Fruit fly (Drosophila melanogaster) whole organism, wandering third instar larva: ENCODE results near the gene Ugt304A1.

Source experiments
- Abd-B ChIP-seq: fragments of >200 bp; optimal IDR thresholded peaks from 2 replicates; lab custom pipeline; 2017; ENCODE audit warnings: missing biosample characterization, missing genetic modification characterization
- CG32264 ChIP-seq: fragments of 200-800 bp; sonication (Bioruptor generic); optimal IDR thresholded peaks from 2 replicates; lab custom pipeline; 2016; ENCODE audit warnings: missing biosample characterization, missing genetic modification characterization
- CG9705 ChIP-seq: fragments of 200-800 bp; sonication (Bioruptor generic); optimal IDR thresholded peaks from 2 replicates; lab custom pipeline; 2018; ENCODE audit warnings: missing biosample characterization, mild to moderate bottlenecking, missing genetic modification characterization
- CrebA ChIP-seq: fragments of 200-800 bp; sonication (Bioruptor generic); optimal IDR thresholded peaks from 2 replicates; lab custom pipeline; 2016; ENCODE audit warnings: missing biosample characterization, mild to moderate bottlenecking, missing genetic modification characterization, borderline replicate concordance
- Dfd ChIP-seq: fragments of >200 bp; optimal IDR thresholded peaks from 2 replicates; lab custom pipeline; 2017; ENCODE audit warnings: missing biosample characterization, missing genetic modification characterization
- Dif ChIP-seq: fragments of 200-275, 200-300 bp; sonication (Bioruptor generic); optimal IDR thresholded peaks from 2 replicates; lab custom pipeline; 2018; ENCODE audit warnings: missing biosample characterization, missing genetic modification characterization; ENCODE audit not compliant: partially characterized antibody
- GATAd ChIP-seq: sonication (Bioruptor generic); optimal IDR thresholded peaks from 2 replicates; lab custom pipeline; 2016; ENCODE audit warnings: missing biosample characterization, missing genetic modification characterization
- HLH106 ChIP-seq: fragments of 200-800 bp; optimal IDR thresholded peaks from 3 replicates; lab custom pipeline; 2019; ENCODE audit warnings: missing biosample characterization, mild to moderate bottlenecking, missing genetic modification characterization, moderate library complexity
- Hnf4 ChIP-seq: fragments of 200-800 bp; sonication (Bioruptor generic); optimal IDR thresholded peaks from 2 replicates; lab custom pipeline; 2016; ENCODE audit warnings: missing biosample characterization, mild to moderate bottlenecking, missing genetic modification characterization
- Hr78 ChIP-seq: fragments of >200 bp; optimal IDR thresholded peaks from 2 replicates; lab custom pipeline; 2017; ENCODE audit warnings: missing biosample characterization, missing genetic modification characterization
- Hr83 ChIP-seq: fragments of 200-300 bp; sonication (Bioruptor generic); optimal IDR thresholded peaks from 2 replicates; lab custom pipeline; 2016; ENCODE audit warnings: missing biosample characterization, mild to moderate bottlenecking, missing genetic modification characterization, moderate library complexity; ENCODE audit not compliant: poor library complexity, severe bottlenecking
- Jra ChIP-seq: sonication (Bioruptor generic); optimal IDR thresholded peaks from 2 replicates; lab custom pipeline; 2016; ENCODE audit warnings: missing biosample characterization, missing genetic modification characterization
- Mio ChIP-seq: sonication (Bioruptor generic); optimal IDR thresholded peaks from 2 replicates; lab custom pipeline; 2016; ENCODE audit warnings: missing biosample characterization, missing genetic modification characterization
- Myc ChIP-seq: fragments of >200 bp; optimal IDR thresholded peaks from 2 replicates; lab custom pipeline; 2017
- N ChIP-seq: fragments of >200 bp; optimal IDR thresholded peaks from 2 replicates; lab custom pipeline; 2018; ENCODE audit warnings: missing biosample characterization, missing external identifiers, missing genetic modification characterization
- OdsH ChIP-seq: fragments of 200-800 bp; sonication (Bioruptor generic); optimal IDR thresholded peaks from 2 replicates; lab custom pipeline; 2016; ENCODE audit warnings: missing biosample characterization, mild to moderate bottlenecking, missing genetic modification characterization
- Rel ChIP-seq, 2 experiments: fragments of 200-800 bp; sonication (Bioruptor generic) in 1 of 2; optimal IDR thresholded peaks; 2 replicates in 1 of 2; 3 replicates in 1 of 2; lab custom pipeline; 2016 to 2019; ENCODE audit warnings: mild to moderate bottlenecking in 2 of 2, missing biosample characterization in 2 of 2, missing genetic modification characterization in 2 of 2, moderate library complexity in 1 of 2
- Sp1 ChIP-seq: fragments of 200-800 bp; sonication (Bioruptor generic); optimal IDR thresholded peaks from 3 replicates; lab custom pipeline; 2019; ENCODE audit warnings: missing biosample characterization, mild to moderate bottlenecking, missing genetic modification characterization, moderate library complexity
- Vsx2 ChIP-seq: fragments of 200-300, 225-300 bp; sonication (Bioruptor generic); optimal IDR thresholded peaks from 2 replicates; lab custom pipeline; 2018; ENCODE audit warnings: missing biosample characterization, missing genetic modification characterization; ENCODE audit not compliant: partially characterized antibody
- br ChIP-seq: fragments of 200-800 bp; sonication (Bioruptor generic); optimal IDR thresholded peaks from 2 replicates; lab custom pipeline; 2016; ENCODE audit warnings: missing biosample characterization, missing genetic modification characterization
- brk ChIP-seq: fragments of 200-800 bp; sonication (Bioruptor generic); optimal IDR thresholded peaks from 2 replicates; lab custom pipeline; 2016; ENCODE audit warnings: missing biosample characterization, mild to moderate bottlenecking, missing genetic modification characterization
- dl ChIP-seq, 2 experiments: fragments of 175-275, 200-275 bp in 1 of 2; fragments of 200-275 bp in 1 of 2; sonication (Bioruptor generic); optimal IDR thresholded peaks; lab custom pipeline; 2018; ENCODE audit warnings: mild to moderate bottlenecking in 2 of 2, missing biosample characterization in 2 of 2, missing genetic modification characterization in 2 of 2, moderate library complexity in 2 of 2; ENCODE audit not compliant: partially characterized antibody in 2 of 2, insufficient read depth in 1 of 2
- dmrt93B ChIP-seq: fragments of 200-800 bp; sonication (Bioruptor generic); optimal IDR thresholded peaks from 2 replicates; lab custom pipeline; 2018; ENCODE audit warnings: missing biosample characterization, mild to moderate bottlenecking, missing genetic modification characterization
- dsf ChIP-seq: sonication (Bioruptor generic); optimal IDR thresholded peaks from 2 replicates; lab custom pipeline; 2016; ENCODE audit warnings: missing biosample characterization, missing genetic modification characterization, borderline replicate concordance
- ey ChIP-seq: fragments of 200-800 bp; sonication (Bioruptor generic); optimal IDR thresholded peaks from 2 replicates; lab custom pipeline; 2016; ENCODE audit warnings: missing biosample characterization, missing genetic modification characterization
- foxo ChIP-seq, 2 experiments: fragments of 200-800 bp; sonication (Bioruptor generic); optimal IDR thresholded peaks; 2 replicates in 1 of 2; 3 replicates in 1 of 2; lab custom pipeline; 2016 to 2017; ENCODE audit warnings: missing biosample characterization in 2 of 2, missing genetic modification characterization in 2 of 2
- fru ChIP-seq: fragments of 200-800 bp; sonication (Bioruptor generic); optimal IDR thresholded peaks from 3 replicates; lab custom pipeline; 2016; ENCODE audit warnings: missing biosample characterization, mild to moderate bottlenecking, missing genetic modification characterization
- h ChIP-seq: fragments of 200-800 bp; sonication (Bioruptor generic); optimal IDR thresholded peaks from 3 replicates; lab custom pipeline; 2016; ENCODE audit warnings: missing biosample characterization, mild to moderate bottlenecking, missing genetic modification characterization
- jim ChIP-seq: fragments of 175-275, 200-325 bp; sonication (Bioruptor generic); optimal IDR thresholded peaks from 2 replicates; lab custom pipeline; 2016; ENCODE audit warnings: missing biosample characterization, mild to moderate bottlenecking, missing genetic modification characterization
- lola ChIP-seq: fragments of >200 bp; optimal IDR thresholded peaks from 2 replicates; lab custom pipeline; 2017; ENCODE audit warnings: missing biosample characterization, missing genetic modification characterization
- pan ChIP-seq: fragments of >200 bp; optimal IDR thresholded peaks from 2 replicates; lab custom pipeline; 2017
- psq ChIP-seq: fragments of 200-800 bp; sonication (Bioruptor generic); optimal IDR thresholded peaks from 3 replicates; lab custom pipeline; 2017; ENCODE audit warnings: missing biosample characterization, mild to moderate bottlenecking, missing genetic modification characterization, moderate library complexity
- rgr ChIP-seq: fragments of 200-800 bp; sonication (Bioruptor generic); optimal IDR thresholded peaks from 3 replicates; lab custom pipeline; 2016; ENCODE audit warnings: missing biosample characterization, mild to moderate bottlenecking, missing genetic modification characterization
- sage ChIP-seq: fragments of 200-800 bp; sonication (Bioruptor generic); optimal IDR thresholded peaks from 2 replicates; lab custom pipeline; 2016; ENCODE audit warnings: missing biosample characterization, mild to moderate bottlenecking, missing genetic modification characterization
- sv ChIP-seq: fragments of 200-800 bp; sonication (Bioruptor generic); optimal IDR thresholded peaks from 3 replicates; lab custom pipeline; 2016; ENCODE audit warnings: missing biosample characterization, missing genetic modification characterization
- tai ChIP-seq: sonication (Bioruptor generic); optimal IDR thresholded peaks from 2 replicates; lab custom pipeline; 2016; ENCODE audit warnings: missing biosample characterization, missing genetic modification characterization
- usp ChIP-seq: fragments of >200 bp; optimal IDR thresholded peaks from 2 replicates; lab custom pipeline; 2017; ENCODE audit warnings: missing biosample characterization, missing genetic modification characterization
- woc ChIP-seq: sonication (Bioruptor generic); optimal IDR thresholded peaks from 2 replicates; lab custom pipeline; 2016; ENCODE audit warnings: missing biosample characterization, mild to moderate bottlenecking, missing genetic modification characterization

Ugt304A1 gene

DNA sequence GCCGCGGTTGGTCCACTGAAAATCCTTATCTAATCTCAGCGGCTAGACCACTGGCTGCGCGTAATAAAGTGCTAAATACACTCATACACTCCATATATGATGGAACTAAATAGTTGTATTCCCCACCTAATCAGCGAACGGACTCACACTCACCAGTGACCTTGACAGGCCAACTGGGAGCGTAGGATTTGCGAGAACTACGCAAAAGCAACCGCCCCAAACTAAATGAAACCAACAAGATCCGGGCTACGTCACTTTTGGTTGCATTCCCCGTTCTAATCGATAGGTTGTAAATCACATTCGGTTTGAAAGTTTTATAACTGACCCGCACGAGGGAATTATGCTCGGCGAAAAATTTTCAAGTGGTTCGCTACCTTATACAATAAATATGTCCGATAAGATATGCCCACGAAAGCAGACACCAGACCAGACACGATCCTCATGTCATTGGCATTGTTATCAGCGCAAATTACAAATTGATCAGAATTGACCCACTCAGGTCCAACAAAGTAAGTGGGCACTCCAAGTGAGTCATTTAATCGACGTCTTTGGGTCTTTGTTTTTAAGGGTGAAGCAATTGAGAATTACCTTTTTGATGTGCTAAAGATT lies 24.1 kb upstream of the Ugt304A1 start:
- TF ChIP-seq CrebA (GFP tag; lab: Kevin White, UChicago) (no peak), HLH106 (tag; lab: Kevin White, UChicago) (no peak), Rel (GFP tag; optimal IDR thresholded peaks at IDR 0.05; lab: Kevin White, UChicago) (no peak), Rel (tag; optimal IDR thresholded peaks at IDR 0.05; lab: Kevin White, UChicago) (peak; percentile 47), h (GFP tag; lab: Kevin White, UChicago) (peak; percentile 36)

dm6 chr3R:11198062-11198472 lies 22.9 kb upstream of the Ugt304A1 start:
- TF ChIP-seq Mio: no peak
- no peak for TF ChIP-seq Myc (lab: Kevin White, UChicago)
- peak in 1 of 2 experiments; percentile 9 for TF ChIP-seq foxo (GFP tag; optimal IDR thresholded peaks at IDR 0.05; lab: Kevin White, UChicago)
- no peak for TF ChIP-seq Dfd (GFP tag; lab: Kevin White, UChicago)
- TF ChIP-seq br (GFP tag; lab: Kevin White, UChicago): peak; percentile 38
- no peak for TF ChIP-seq Rel (GFP tag; optimal IDR thresholded peaks at IDR 0.05; lab: Kevin White, UChicago)
- peak; percentile 75 for TF ChIP-seq Rel (tag; optimal IDR thresholded peaks at IDR 0.05; lab: Kevin White, UChicago)
- TF ChIP-seq Abd-B (GFP tag; lab: Kevin White, UChicago): no peak
- no peak for TF ChIP-seq pan (lab: Kevin White, UChicago)
- TF ChIP-seq tai (GFP tag; lab: Kevin White, UChicago): no peak
- peak; percentile 5 for TF ChIP-seq Hnf4
- TF ChIP-seq Vsx2 (GFP tag; lab: Kevin White, UChicago): peak; percentile 8
- peak; percentile 19 for TF ChIP-seq Dif (GFP tag; lab: Kevin White, UChicago)
- TF ChIP-seq fru (GFP tag; lab: Kevin White, UChicago): no peak
- TF ChIP-seq ey (GFP tag; lab: Kevin White, UChicago): no peak
- TF ChIP-seq HLH106 (tag; lab: Kevin White, UChicago): peak; percentile 21
- no peak for TF ChIP-seq dmrt93B (GFP tag; lab: Kevin White, UChicago)
- no peak for TF ChIP-seq OdsH (GFP tag; lab: Kevin White, UChicago)
- TF ChIP-seq brk (GFP tag; lab: Kevin White, UChicago): no peak
- peak; percentile 79 for TF ChIP-seq woc (GFP tag; lab: Kevin White, UChicago)
- TF ChIP-seq Sp1: no peak
- no peak for TF ChIP-seq jim (GFP tag; lab: Kevin White, UChicago)
- TF ChIP-seq lola (GFP tag; lab: Kevin White, UChicago): no peak
- no peak for TF ChIP-seq Jra (GFP tag; lab: Kevin White, UChicago)
- no peak for TF ChIP-seq sage (GFP tag; lab: Kevin White, UChicago)
- no peak for TF ChIP-seq N (GFP tag; lab: Kevin White, UChicago)
- TF ChIP-seq CrebA (GFP tag; lab: Kevin White, UChicago): peak; percentile 84
- no peak for TF ChIP-seq usp
- TF ChIP-seq sv (GFP tag; lab: Kevin White, UChicago): no peak
- no peak for TF ChIP-seq Hr83 (GFP tag; lab: Kevin White, UChicago)
- no peak for TF ChIP-seq CG32264 (GFP tag; lab: Kevin White, UChicago)
- peak; percentile 12 to 53 for TF ChIP-seq dl (GFP tag; optimal IDR thresholded peaks at IDR 0.05; lab: Kevin White, UChicago; ENCODE audit: insufficient read depth in 1 of 2, partially characterized antibody in 2 of 2)
- peak; percentile 48 for TF ChIP-seq psq (GFP tag; lab: Kevin White, UChicago)
- TF ChIP-seq dsf (GFP tag; lab: Kevin White, UChicago): no peak
- TF ChIP-seq Hr78 (GFP tag; lab: Kevin White, UChicago): no peak
- TF ChIP-seq GATAd: no peak
- peak; percentile 21 for TF ChIP-seq rgr
- no peak for TF ChIP-seq CG9705 (GFP tag; lab: Kevin White, UChicago)
- peak; percentile 29 for TF ChIP-seq h (GFP tag; lab: Kevin White, UChicago)
